Worm (Caenorhabditis elegans) whole organism, midembryonic: Measurements from ENCODE around the gene egl-15.

Experiments used
- T22C8.4 ChIP-seq: fragments of 200-800 bp; sonication (Bioruptor generic); IDR thresholded peaks from 2 replicates; pipeline ENCODE4 v1.3.6; 2022; ENCODE audit warnings: missing genetic modification characterization, missing compliant biosample characterization
- flt-1 ChIP-seq: fragments of 200-800 bp; sonication (Bioruptor generic); IDR thresholded peaks from 2 replicates; pipeline ENCODE4 v1.3.6; 2022; ENCODE audit warnings: missing genetic modification characterization, missing compliant biosample characterization
- ref-1 ChIP-seq: fragments of 200-800 bp; sonication (Bioruptor generic); conservative IDR thresholded peaks from 2 replicates; pipeline ENCODE4 v1.3.6; 2022; ENCODE audit warnings: missing genetic modification reagents, missing genetic modification characterization, missing compliant biosample characterization

- 0 out of 2 replicates have a peak, but pooled peaks have one; percentile 7 for TF ChIP-seq T22C8.4 (GFP tag; lab: Robert Waterston, UW)
- TF ChIP-seq ref-1 (GFP tag; lab: Robert Waterston, UW), result no peak
- TF ChIP-seq flt-1 (GFP tag; lab: Robert Waterston, UW), result no peak
Observed at ce11 chrX:11034430-11035117, 18.4 kb downstream of the egl-15 start.
